Fruit fly (Drosophila melanogaster): Measurements from ENCODE around the gene Rbsn-5.

dm6 chr2L:8163588-8164166 is 4.0 kb downstream of the Rbsn-5 start:
- TF ChIP-seq CG33017 (tag; optimal IDR thresholded peaks at IDR 0.05) (peak; percentile 61), CG11617 (GFP tag; optimal IDR thresholded peaks at IDR 0.05) (peak; percentile 51), kay (GFP tag; ENCODE audit: borderline replicate concordance) (no peak), cnc (optimal IDR thresholded peaks at IDR 0.05) (no peak), cic (GFP tag; optimal IDR thresholded peaks at IDR 0.05) (peak; percentile 88), Mnt (GFP tag; optimal IDR thresholded peaks at IDR 0.05) (peak; percentile 40), CG14711 (tag; optimal IDR thresholded peaks at IDR 0.05) (no peak), CG7045 (GFP tag; optimal IDR thresholded peaks at IDR 0.05) (peak; percentile 70), Clk (GFP tag; optimal IDR thresholded peaks at IDR 0.05) (no peak)
